Worm (Caenorhabditis elegans) whole organism, L4 larva: ENCODE data around the gene dmsr-15.

Experiments
- Y48G9A.11 ChIP-seq: fragments of 200-800 bp; sonication (Bioruptor generic); IDR thresholded peaks from 2 replicates; pipeline ENCODE4 v1.3.6; 2022; ENCODE audit warnings: missing genetic modification reagents, missing genetic modification characterization, missing compliant biosample characterization
- aha-1 ChIP-seq: fragments of 150-350 bp; peaks from one replicate; lab custom pipeline; 2014; ENCODE audit warnings: missing biosample characterization, missing genetic modification characterization
- aly-2 ChIP-seq: sonication (generic microtip); optimal IDR thresholded peaks from 2 replicates; lab custom pipeline; 2018; ENCODE audit warnings: missing biosample characterization, missing genetic modification characterization
- ceh-20 ChIP-seq: fragments of 200-800 bp; sonication (Bioruptor generic); IDR thresholded peaks from 2 replicates; pipeline ENCODE4 v1.3.6; 2022; ENCODE audit warnings: missing genetic modification reagents, missing genetic modification characterization, missing compliant biosample characterization
- ceh-28 ChIP-seq: fragments of 150-350 bp; optimal IDR thresholded peaks from 2 replicates; lab custom pipeline; 2014; ENCODE audit warnings: missing biosample characterization, missing genetic modification reagents, missing genetic modification characterization
- dmd-6 ChIP-seq: fragments of 200-800 bp; sonication (Bioruptor generic); IDR thresholded peaks from 2 replicates; pipeline ENCODE4 v1.3.6; 2022; ENCODE audit warnings: missing genetic modification reagents, missing genetic modification characterization, missing compliant biosample characterization
- hmg-1.1 ChIP-seq: fragments of 200-800 bp; sonication (Bioruptor generic); IDR thresholded peaks from 2 replicates; pipeline ENCODE4 v1.3.6; 2022; ENCODE audit warnings: missing genetic modification reagents, missing genetic modification characterization, missing compliant biosample characterization
- mep-1 ChIP-seq: fragments of 150-350 bp; sonication (generic microtip); optimal IDR thresholded peaks from 3 replicates; lab custom pipeline; 2014; ENCODE audit warnings: missing biosample characterization, missing genetic modification characterization
- mes-2 ChIP-seq: sonication (generic microtip); optimal IDR thresholded peaks from 2 replicates; lab custom pipeline; 2016; ENCODE audit warnings: missing genotype, mild to moderate bottlenecking, missing genetic modification characterization, missing compliant biosample characterization; ENCODE audit not compliant: poor library complexity, severe bottlenecking
- mxl-2 ChIP-seq: fragments of 200-800 bp; sonication (Bioruptor generic); conservative IDR thresholded peaks from 2 replicates; pipeline ENCODE4 v1.3.6; 2022; ENCODE audit warnings: missing genetic modification reagents, missing genetic modification characterization, missing compliant biosample characterization
- nhr-48 ChIP-seq: sonication (generic microtip); optimal IDR thresholded peaks from 2 replicates; lab custom pipeline; 2016; ENCODE audit warnings: mild to moderate bottlenecking, missing genetic modification characterization, missing compliant biosample characterization
- set-16 ChIP-seq: fragments of 200-800 bp; sonication (Bioruptor generic); IDR thresholded peaks from 2 replicates; pipeline ENCODE4 v1.3.6; 2022; ENCODE audit warnings: missing genetic modification reagents, missing genetic modification characterization, missing compliant biosample characterization
- spr-1 ChIP-seq: sonication (generic microtip); optimal IDR thresholded peaks from 2 replicates; lab custom pipeline; 2016; ENCODE audit warnings: mild to moderate bottlenecking, missing genetic modification characterization, missing compliant biosample characterization
- zag-1 ChIP-seq: fragments of 150-350 bp; optimal IDR thresholded peaks from 2 replicates; lab custom pipeline; 2014; ENCODE audit warnings: missing biosample characterization, missing genetic modification characterization
- zfp-2 ChIP-seq: sonication (generic microtip); optimal IDR thresholded peaks from 2 replicates; lab custom pipeline; 2016; ENCODE audit warnings: mild to moderate bottlenecking, missing genetic modification characterization, missing compliant biosample characterization
- ztf-11 ChIP-seq: fragments of 150-350 bp; optimal IDR thresholded peaks from 2 replicates; lab custom pipeline; 2014; ENCODE audit warnings: missing biosample characterization, missing genetic modification characterization

The dmsr-15 gene

ce11 chrV:6780676-6781075, 48.0 kb downstream of the dmsr-15 start:
- peak; percentile 34 for TF ChIP-seq aha-1
- no peak for TF ChIP-seq mes-2 (tag; lab: Kevin White, UChicago)
- TF ChIP-seq, all 104 proteins: peak for 1

- TF ChIP-seq ceh-20: no peak
- TF ChIP-seq aha-1: peak; percentile 47
- TF ChIP-seq, all 104 proteins: peak for 1
These were observed 48.5 kb downstream of the dmsr-15 start, which contains the start of gene ZC404.15 for ce11 chrV:6780166-6780565. TSS of gene ZC404.15 (plus strand) at chrV:6780466.

ce11 chrV:6778457-6778856, 50.2 kb downstream of the dmsr-15 start:
- TF ChIP-seq zag-1 (tag; lab: Kevin White, UChicago) (no peak), aly-2 (tag; lab: Kevin White, UChicago) (no peak), spr-1 (tag; lab: Kevin White, UChicago) (no peak), mes-2 (tag; lab: Kevin White, UChicago) (no peak), dmd-6 (no peak), mep-1 (tag; lab: Kevin White, UChicago) (no peak), Y48G9A.11 (GFP tag; lab: Robert Waterston, UW) (no peak), ceh-28 (tag; lab: Kevin White, UChicago) (no peak), mxl-2 (GFP tag; lab: Robert Waterston, UW) (no peak), hmg-1.1 (GFP tag; lab: Robert Waterston, UW) (no peak), zfp-2 (no peak), nhr-48 (tag; lab: Kevin White, UChicago) (no peak), set-16 (GFP tag; lab: Robert Waterston, UW) (no peak), ztf-11 (tag; lab: Kevin White, UChicago) (no peak)
